Fruit fly (Drosophila melanogaster) whole organism, embryonic: Measurements from ENCODE around the gene Gem2.

Experiments used
- Abd-B ChIP-seq: fragments of 200-800 bp; sonication (Bioruptor generic); optimal IDR thresholded peaks from 2 replicates; lab custom pipeline; 2018; ENCODE audit warnings: missing biosample characterization, mild to moderate bottlenecking, missing genetic modification characterization, moderate library complexity
- CG11504 ChIP-seq: fragments of 200-800 bp; sonication (Bioruptor generic); optimal IDR thresholded peaks from 3 replicates; lab custom pipeline; 2019; ENCODE audit warnings: missing biosample characterization, mild to moderate bottlenecking, missing genetic modification characterization, moderate library complexity
- CG12104 ChIP-seq: fragments of 200-800 bp; sonication (Bioruptor generic); optimal IDR thresholded peaks from 3 replicates; lab custom pipeline; 2016; ENCODE audit warnings: missing biosample characterization, missing genetic modification characterization
- CG12744 ChIP-seq: fragments of 200-800 bp; sonication (Bioruptor generic); optimal IDR thresholded peaks from 2 replicates; lab custom pipeline; 2016; ENCODE audit warnings: missing biosample characterization, missing genetic modification characterization
- CG13894 ChIP-seq: fragments of 200-800 bp; sonication (Bioruptor generic); optimal IDR thresholded peaks from 3 replicates; lab custom pipeline; 2018; ENCODE audit warnings: missing biosample characterization, mild to moderate bottlenecking, missing genetic modification characterization, moderate library complexity
- CG16863 ChIP-seq: fragments of 200-800 bp; sonication (Bioruptor generic); optimal IDR thresholded peaks from 3 replicates; lab custom pipeline; 2016; ENCODE audit warnings: missing biosample characterization, missing genetic modification characterization
- CG17361 ChIP-seq: fragments of 200-800 bp; sonication (Bioruptor generic); IDR thresholded peaks from 3 replicates; pipeline ENCODE4 v1.3.6; 2022; ENCODE audit warnings: missing biosample characterization, missing genetic modification characterization
- CG2116 ChIP-seq: fragments of 200-800 bp; sonication (Bioruptor generic); optimal IDR thresholded peaks from 3 replicates; lab custom pipeline; 2018; ENCODE audit warnings: missing biosample characterization, mild to moderate bottlenecking, missing genetic modification characterization
- CG30403 ChIP-seq: fragments of 200-800 bp; sonication (Bioruptor generic); optimal IDR thresholded peaks from 3 replicates; lab custom pipeline; 2016; ENCODE audit warnings: missing biosample characterization, missing genetic modification characterization
- CG31365 ChIP-seq: fragments of 200-800 bp; sonication (Bioruptor generic); optimal IDR thresholded peaks from 2 replicates; lab custom pipeline; 2018; ENCODE audit warnings: missing biosample characterization, mild to moderate bottlenecking, missing genetic modification characterization
- CG3847 ChIP-seq: fragments of 200-800 bp; sonication (Bioruptor generic); IDR thresholded peaks from 2 replicates; pipeline ENCODE4 v1.3.6; 2022; ENCODE audit warnings: missing biosample characterization, missing genetic modification characterization
- CG7556 ChIP-seq: fragments of 200-800 bp; sonication (Bioruptor generic); optimal IDR thresholded peaks from 2 replicates; lab custom pipeline; 2017; ENCODE audit warnings: missing biosample characterization, mild to moderate bottlenecking, missing genetic modification characterization
- CG9932 ChIP-seq: fragments of 200-800 bp; sonication (Bioruptor generic); IDR thresholded peaks from 2 replicates; pipeline ENCODE4 v1.3.6; 2022; ENCODE audit warnings: missing biosample characterization, missing genetic modification characterization
- CkIIα-i1 ChIP-seq: fragments of 200-800 bp; sonication (Bioruptor generic); IDR thresholded peaks from 2 replicates; pipeline ENCODE4 v1.3.6; 2022; ENCODE audit warnings: missing biosample characterization, missing genetic modification characterization
- Dbx ChIP-seq: fragments of 200-800 bp; sonication (Bioruptor generic); IDR thresholded peaks from 3 replicates; pipeline ENCODE4 v1.3.6; 2022; ENCODE audit warnings: missing biosample characterization, missing genetic modification characterization
- Deaf1 ChIP-seq: fragments of 200-800 bp; optimal IDR thresholded peaks from 3 replicates; lab custom pipeline; 2019; ENCODE audit warnings: missing biosample characterization, mild to moderate bottlenecking, missing genetic modification characterization, moderate library complexity
- Dek ChIP-seq: fragments of 200-800 bp; sonication (Bioruptor generic); optimal IDR thresholded peaks from 3 replicates; lab custom pipeline; 2019; ENCODE audit warnings: missing biosample characterization, mild to moderate bottlenecking, missing genetic modification characterization, moderate library complexity
- Dp ChIP-seq: fragments of 200-800 bp; sonication (Bioruptor generic); optimal IDR thresholded peaks from 2 replicates; lab custom pipeline; 2018; ENCODE audit warnings: missing biosample characterization, mild to moderate bottlenecking, missing genetic modification characterization, moderate library complexity
- Ets97D ChIP-seq: fragments of 200-800 bp; sonication (Bioruptor generic); optimal IDR thresholded peaks from 3 replicates; lab custom pipeline; 2016; ENCODE audit warnings: missing biosample characterization, missing genetic modification characterization
- HLH54F ChIP-seq: fragments of 200-800 bp; sonication (Bioruptor generic); optimal IDR thresholded peaks from 3 replicates; lab custom pipeline; 2016; ENCODE audit warnings: missing biosample characterization, missing genetic modification characterization
- Hmr ChIP-seq: fragments of 200-800 bp; sonication (Bioruptor generic); optimal IDR thresholded peaks from 3 replicates; lab custom pipeline; 2017; ENCODE audit warnings: mild to moderate bottlenecking, missing biosample characterization, missing genetic modification reagents, missing genetic modification characterization
- Nf-YC ChIP-seq: fragments of 200-800 bp; optimal IDR thresholded peaks from 3 replicates; lab custom pipeline; 2019; ENCODE audit warnings: missing biosample characterization, mild to moderate bottlenecking, missing genetic modification characterization, moderate library complexity
- Rfx ChIP-seq: fragments of 200-800 bp; sonication (Bioruptor generic); IDR thresholded peaks from 2 replicates; pipeline ENCODE4 v1.3.6; 2022; ENCODE audit warnings: missing biosample characterization, missing genetic modification characterization
- Spps ChIP-seq: fragments of 200-800 bp; sonication (Bioruptor generic); optimal IDR thresholded peaks from 2 replicates; lab custom pipeline; 2018; ENCODE audit warnings: missing biosample characterization, mild to moderate bottlenecking, missing genetic modification characterization
- TFAM ChIP-seq: fragments of 200-800 bp; sonication (Bioruptor generic); optimal IDR thresholded peaks from 2 replicates; lab custom pipeline; 2017; ENCODE audit warnings: missing biosample characterization, missing genetic modification characterization, inconsistent platforms
- Trl ChIP-seq, 3 experiments: fragments of >200 bp in 2 of 3; fragments of 200-800 bp in 1 of 3; sonication (Bioruptor generic) in 1 of 3; optimal IDR thresholded peaks; 2 replicates in 1 of 3; 3 replicates in 2 of 3; lab custom pipeline; 2016 to 2017; ENCODE audit warnings: missing biosample characterization in 1 of 3, missing genetic modification characterization in 1 of 3
- cad ChIP-seq: fragments of >200 bp; optimal IDR thresholded peaks from 2 replicates; lab custom pipeline; 2017; ENCODE audit warnings: missing biosample characterization, missing genetic modification characterization
- chinmo ChIP-seq: fragments of 200-800 bp; sonication (Bioruptor generic); IDR thresholded peaks from 4 replicates; pipeline ENCODE4 v1.3.6; 2022; ENCODE audit warnings: missing biosample characterization, missing genetic modification characterization; ENCODE audit not compliant: partially characterized antibody
- cwo ChIP-seq: fragments of 200-800 bp; sonication (Bioruptor generic); optimal IDR thresholded peaks from 3 replicates; lab custom pipeline; 2017; ENCODE audit warnings: missing biosample characterization, missing genetic modification characterization, mild to moderate bottlenecking, moderate library complexity, missing genetic modification reagents
- emc ChIP-seq: fragments of 200-800 bp; sonication (Bioruptor generic); optimal IDR thresholded peaks from 2 replicates; lab custom pipeline; 2016; ENCODE audit warnings: missing biosample characterization, missing genetic modification characterization
- eve ChIP-seq, 2 experiments: fragments of >200 bp; optimal IDR thresholded peaks; 2 replicates each; lab custom pipeline; 2017; ENCODE audit warnings: missing biosample characterization in 2 of 2, missing genetic modification characterization in 2 of 2
- gfzf ChIP-seq: fragments of 200-800 bp; sonication (Bioruptor generic); optimal IDR thresholded peaks from 2 replicates; lab custom pipeline; 2016; ENCODE audit warnings: missing biosample characterization, mild to moderate bottlenecking, missing genetic modification characterization, moderate library complexity
- insv ChIP-seq, 2 experiments: fragments of 200-800 bp; sonication (Bioruptor generic); optimal IDR thresholded peaks; 3 replicates each; lab custom pipeline; 2016 to 2018; ENCODE audit warnings: missing biosample characterization in 2 of 2, missing genetic modification characterization in 2 of 2
- lola ChIP-seq, 3 experiments: fragments of >200 bp in 2 of 3; fragments of 200-800 bp in 1 of 3; sonication (Bioruptor generic) in 1 of 3; optimal IDR thresholded peaks; 2 replicates each; lab custom pipeline; 2017 to 2019; ENCODE audit warnings: missing biosample characterization in 3 of 3, missing genetic modification characterization in 3 of 3, mild to moderate bottlenecking in 1 of 3, moderate library complexity in 1 of 3
- oc ChIP-seq: fragments of 200-800 bp; sonication (Bioruptor generic); optimal IDR thresholded peaks from 2 replicates; lab custom pipeline; 2018; ENCODE audit warnings: missing biosample characterization, mild to moderate bottlenecking, missing genetic modification characterization, moderate library complexity
- pita ChIP-seq: fragments of 200-800 bp; sonication (Bioruptor generic); optimal IDR thresholded peaks from 2 replicates; lab custom pipeline; 2017; ENCODE audit warnings: missing biosample characterization, mild to moderate bottlenecking, missing genetic modification characterization
- salm ChIP-seq: fragments of 200-800 bp; sonication (Bioruptor generic); optimal IDR thresholded peaks from 2 replicates; lab custom pipeline; 2018; ENCODE audit warnings: missing biosample characterization, mild to moderate bottlenecking, missing genetic modification characterization
- scrt ChIP-seq: fragments of 200-800 bp; sonication (Bioruptor generic); optimal IDR thresholded peaks from 2 replicates; lab custom pipeline; 2018; ENCODE audit warnings: missing biosample characterization, mild to moderate bottlenecking, missing genetic modification characterization, moderate library complexity
- slp2 ChIP-seq: fragments of 200-800 bp; sonication (Bioruptor generic); optimal IDR thresholded peaks from 2 replicates; lab custom pipeline; 2016; ENCODE audit warnings: missing biosample characterization, missing genetic modification characterization
- tap ChIP-seq: fragments of 200-800 bp; optimal IDR thresholded peaks from 3 replicates; lab custom pipeline; 2019; ENCODE audit warnings: missing biosample characterization, mild to moderate bottlenecking, missing genetic modification characterization, moderate library complexity
- trem ChIP-seq: fragments of 200-800 bp; optimal IDR thresholded peaks from 3 replicates; lab custom pipeline; 2019; ENCODE audit warnings: missing biosample characterization, mild to moderate bottlenecking, missing genetic modification characterization, moderate library complexity

The Gem2 gene

dm6 chr3L:19140084-19141011 lies 40.2 kb upstream of the Gem2 start (continued):
- TF ChIP-seq Dbx (GFP tag; lab: Robert Waterston, UW) (peak; percentile 44; the same call in 1 of the 3 replicates), CG3847 (peak; percentile 47), Spps (no peak), Trl (optimal IDR thresholded peaks at IDR 0.05; lab: Kevin White, UChicago) (no peak), Trl (GFP tag; optimal IDR thresholded peaks at IDR 0.05; lab: Kevin White, UChicago) (no peak), lola (GFP tag; optimal IDR thresholded peaks at IDR 0.05; lab: Kevin White, UChicago) (no peak), tap (no peak), CG2116 (GFP tag; lab: Kevin White, UChicago) (peak; percentile 51), Hmr (peak; percentile 64), trem (tag; lab: Kevin White, UChicago) (peak; percentile 52), insv (GFP tag; optimal IDR thresholded peaks at IDR 0.05; lab: Kevin White, UChicago) (peak in 1 of 2 experiments; percentile 59), emc (GFP tag; lab: Kevin White, UChicago) (no peak), TFAM (GFP tag; lab: Kevin White, UChicago) (no peak), Dek (tag; lab: Kevin White, UChicago) (peak; percentile 35), pita (GFP tag; lab: Kevin White, UChicago) (peak; percentile 99), gfzf (GFP tag; lab: Kevin White, UChicago) (peak; percentile 66), eve (GFP tag; optimal IDR thresholded peaks at IDR 0.05; lab: Kevin White, UChicago) (peak in 1 of 2 experiments; percentile 34), salm (tag; lab: Kevin White, UChicago) (no peak), Dp (GFP tag; lab: Kevin White, UChicago) (peak; percentile 61), HLH54F (peak; percentile 8), CG12104 (GFP tag; lab: Kevin White, UChicago) (no peak), cad (GFP tag; lab: Kevin White, UChicago) (no peak), CG12744 (GFP tag; lab: Kevin White, UChicago) (no peak), CG7556 (GFP tag; lab: Kevin White, UChicago) (no peak), Abd-B (GFP tag; lab: Kevin White, UChicago) (peak; percentile 63), CG9932 (GFP tag; lab: Robert Waterston, UW) (no peak), CG11504 (tag; lab: Kevin White, UChicago) (peak; percentile 44), CG31365 (tag; lab: Kevin White, UChicago) (peak; percentile 99), Ets97D (GFP tag; lab: Kevin White, UChicago) (peak; percentile 69), oc (tag; lab: Kevin White, UChicago) (peak; percentile 71), CG16863 (GFP tag; lab: Kevin White, UChicago) (no peak)

DNA sequence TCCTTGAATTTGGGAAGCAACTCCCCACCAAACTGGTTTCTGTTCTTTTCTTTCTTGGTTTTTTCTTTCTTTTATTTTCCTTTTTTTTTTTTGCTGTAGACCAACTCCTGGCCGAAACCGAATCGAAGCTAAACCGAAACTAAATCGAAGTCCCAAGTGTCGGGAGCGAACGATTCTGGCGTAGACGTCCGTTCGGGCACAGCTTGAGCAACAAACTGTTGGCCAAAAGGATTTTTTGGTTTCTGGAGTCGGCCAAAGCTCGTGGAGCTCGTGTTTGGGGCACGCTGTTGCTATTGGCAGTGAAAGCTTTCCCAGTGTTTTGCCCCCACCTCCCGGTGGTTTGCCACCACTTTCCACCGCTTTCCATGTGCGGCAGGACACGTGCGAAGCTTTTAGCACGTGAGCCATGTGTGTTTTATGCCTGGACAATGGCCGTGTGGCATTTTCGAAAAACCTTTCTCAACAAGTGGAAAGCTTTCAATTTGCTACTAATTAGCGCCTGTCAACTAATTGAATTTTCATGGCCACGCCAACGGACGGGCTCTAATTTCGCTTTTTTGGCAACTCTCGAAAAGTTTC lies 38.9 kb upstream of the Gem2 start, which contains the start of gene CG14082:
Gene CG14082, minus strand, starts transcription at position 51 of the 579 bp plus-strand sequence.
- TF ChIP-seq chinmo (GFP tag; lab: Robert Waterston, UW) (0 out of 4 replicates have a peak, but pooled peaks have one; percentile 24), slp2 (no peak), Deaf1 (tag; lab: Kevin White, UChicago) (peak; percentile 82), CG13894 (tag; lab: Kevin White, UChicago) (peak; percentile 36), CG17361 (GFP tag; lab: Robert Waterston, UW) (no peak), CkIIα-i1 (GFP tag; lab: Robert Waterston, UW) (no peak), CG30403 (no peak), salm (tag; lab: Kevin White, UChicago) (no peak), Rfx (peak; percentile 39; the same call in 1 of the 2 replicates), Nf-YC (tag; lab: Kevin White, UChicago) (peak; percentile 31), cwo (GFP tag; lab: Kevin White, UChicago) (peak; percentile 85), scrt (GFP tag; lab: Kevin White, UChicago) (peak; percentile 91)
- TF ChIP-seq, all 482 proteins: peak for 7
